Worm (Caenorhabditis elegans) whole organism, midembryonic: ENCODE data around the gene K12B6.4.

ENCODE experiments used
- klf-2 ChIP-seq: fragments of 200-800 bp; sonication (Bioruptor generic); conservative IDR thresholded peaks from 2 replicates; pipeline ENCODE4 v1.3.6; 2022; ENCODE audit warnings: missing genetic modification reagents, missing genetic modification characterization, missing compliant biosample characterization
- ref-1 ChIP-seq: fragments of 200-800 bp; sonication (Bioruptor generic); conservative IDR thresholded peaks from 2 replicates; pipeline ENCODE4 v1.3.6; 2022; ENCODE audit warnings: missing genetic modification reagents, missing genetic modification characterization, missing compliant biosample characterization
- ztf-29 ChIP-seq: fragments of 200-800 bp; sonication (Bioruptor generic); IDR thresholded peaks from 2 replicates; pipeline ENCODE4 v1.3.6; 2022; ENCODE audit warnings: missing genetic modification reagents, missing genetic modification characterization, missing compliant biosample characterization

DNA sequence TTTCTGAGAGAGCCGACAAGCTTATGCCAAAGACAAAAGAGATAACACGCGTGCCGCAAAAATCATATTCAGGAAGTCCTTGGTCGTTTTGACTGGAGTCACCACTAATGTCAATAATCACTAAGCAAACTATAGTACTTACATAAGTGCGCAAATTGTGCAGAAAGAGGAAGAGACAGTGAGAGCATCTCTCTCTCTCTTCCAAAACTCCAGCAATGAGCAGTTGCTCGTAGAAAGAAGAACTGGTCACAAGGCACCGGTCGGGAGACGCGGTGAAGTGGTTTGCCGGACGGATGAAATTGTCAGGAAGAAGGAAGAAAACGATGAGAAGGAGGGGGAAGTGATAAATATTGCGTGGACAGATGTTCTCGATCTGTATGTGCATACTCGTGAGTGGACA is 11.0 kb downstream of the K12B6.4 start:
- TF ChIP-seq ztf-29 (GFP tag; lab: Robert Waterston, UW) (no peak), ref-1 (no peak), klf-2 (GFP tag; lab: Robert Waterston, UW) (no peak)
